Worm (Caenorhabditis elegans): Measurements from ENCODE around the gene mrp-5.
A peak's percentile ranks its signal among the peaks of the same experiment; 100 is the strongest.

mrp-5 gene

ce11 chrX:14900487-14900886, 45.6 kb downstream of the mrp-5 start:
- TF ChIP-seq egl-43 (GFP tag; IDR thresholded peaks at IDR 0.05) (no peak), mxl-3 (GFP tag; optimal IDR thresholded peaks at IDR 0.05) (peak; percentile 40)

- TF ChIP-seq nhr-25 (tag; optimal IDR thresholded peaks at IDR 0.05; ENCODE audit: borderline replicate concordance, insufficient read depth) (no peak), snpc-4 (tag; optimal IDR thresholded peaks at IDR 0.05) (no peak), skn-1 (tag; optimal IDR thresholded peaks at IDR 0.05) (no peak), mxl-2 (GFP tag; conservative IDR thresholded peaks at IDR 0.05) (no peak), ZK337.2 (GFP tag; IDR thresholded peaks at IDR 0.05) (no peak), hif-1 (tag; optimal IDR thresholded peaks at IDR 0.05) (no peak), mdt-29 (GFP tag; IDR thresholded peaks at IDR 0.05) (no peak), egl-43 (GFP tag; IDR thresholded peaks at IDR 0.05) (no peak), aha-1 (tag) (no peak), lin-29 (GFP tag; IDR thresholded peaks at IDR 0.05) (no peak), nhr-76 (tag; optimal IDR thresholded peaks at IDR 0.05) (no peak), vab-7 (GFP tag; IDR thresholded peaks at IDR 0.05) (no peak), lir-3 (tag; optimal IDR thresholded peaks at IDR 0.05) (no peak), F10B5.3 (tag; optimal IDR thresholded peaks at IDR 0.05) (no peak), tag-97 (GFP tag; IDR thresholded peaks at IDR 0.05) (no peak), tra-1 (GFP tag; IDR thresholded peaks at IDR 0.05) (no peak), aly-2 (tag; optimal IDR thresholded peaks at IDR 0.05) (no peak), egl-27 (tag; optimal IDR thresholded peaks at IDR 0.05) (no peak), dmd-8 (GFP tag; IDR thresholded peaks at IDR 0.05) (no peak), unc-39 (tag; optimal IDR thresholded peaks at IDR 0.05) (no peak)
Observed at ce11 chrX:14898205-14898604, 47.9 kb downstream of the mrp-5 start, which contains the start of gene lips-8. lips-8 (plus strand) TSS chrX:14898505.

ce11 chrX:14897192-14897591, 48.9 kb downstream of the mrp-5 start:
- no peak for TF ChIP-seq ces-1 (GFP tag; optimal IDR thresholded peaks at IDR 0.05)
- no peak for TF ChIP-seq lir-3 (tag; optimal IDR thresholded peaks at IDR 0.05)
- 0 out of 2 replicates have a peak, but pooled peaks have one; percentile 31 for TF ChIP-seq snpc-1.2 (GFP tag; IDR thresholded peaks at IDR 0.05)
- TF ChIP-seq egl-43 (GFP tag; IDR thresholded peaks at IDR 0.05): no peak
- TF ChIP-seq mxl-3 (GFP tag; optimal IDR thresholded peaks at IDR 0.05): no peak
- TF ChIP-seq aha-1 (tag): peak; percentile 59

- TF ChIP-seq T26A8.4 (GFP tag; IDR thresholded peaks at IDR 0.05) (no peak), lir-3 (tag; optimal IDR thresholded peaks at IDR 0.05) (no peak), skn-1 (tag; optimal IDR thresholded peaks at IDR 0.05) (no peak)
Observed at ce11 chrX:14894845-14895244, 51.3 kb downstream of the mrp-5 start, which contains the start of gene nac-1. nac-1 (plus strand) TSS chrX:14895145.

ce11 chrX:14894380-14894779, 51.7 kb downstream of the mrp-5 start:
- TF ChIP-seq ceh-44 (GFP tag; IDR thresholded peaks at IDR 0.05) (no peak), tra-1 (GFP tag; IDR thresholded peaks at IDR 0.05) (peak; percentile 62; the same call in 1 of the 2 replicates), aha-1 (tag) (peak; percentile 33), unc-62 (GFP tag; optimal IDR thresholded peaks at IDR 0.05 in 1 of 2) (peak in 1 of 2 experiments; percentile 97), unc-62 (tag; optimal IDR thresholded peaks at IDR 0.05) (no peak), ceh-20 (GFP tag; IDR thresholded peaks at IDR 0.05) (0 out of 2 replicates have a peak, but pooled peaks have one; percentile 38), nhr-77 (tag; optimal IDR thresholded peaks at IDR 0.05) (no peak), nhr-28 (tag; optimal IDR thresholded peaks at IDR 0.05) (peak; percentile 69), mdl-1 (tag; optimal IDR thresholded peaks at IDR 0.05) (peak in 1 of 2 experiments; percentile 58), mxl-3 (GFP tag; optimal IDR thresholded peaks at IDR 0.05) (peak; percentile 23), hlh-30 (tag; optimal IDR thresholded peaks at IDR 0.05; ENCODE audit: insufficient read depth) (peak; percentile 31), mep-1 (tag; optimal IDR thresholded peaks at IDR 0.05) (peak; percentile 35), hlh-11 (tag; optimal IDR thresholded peaks at IDR 0.05) (peak; percentile 27), lin-39 (tag; optimal IDR thresholded peaks at IDR 0.05) (no peak)

All from whole organism, L4 larva.